Fruit fly (Drosophila melanogaster) whole organism, wandering third instar larva: ENCODE data around the gene CG2854.
A peak's percentile ranks its signal among the peaks of the same experiment; 100 is the strongest.

Experiments
- Abd-B ChIP-seq: fragments of >200 bp; optimal IDR thresholded peaks from 2 replicates; lab custom pipeline; 2017; ENCODE audit warnings: missing biosample characterization, missing genetic modification characterization
- CG32264 ChIP-seq: fragments of 200-800 bp; sonication (Bioruptor generic); optimal IDR thresholded peaks from 2 replicates; lab custom pipeline; 2016; ENCODE audit warnings: missing biosample characterization, missing genetic modification characterization
- Dfd ChIP-seq: fragments of >200 bp; optimal IDR thresholded peaks from 2 replicates; lab custom pipeline; 2017; ENCODE audit warnings: missing biosample characterization, missing genetic modification characterization
- HLH106 ChIP-seq: fragments of 200-800 bp; optimal IDR thresholded peaks from 3 replicates; lab custom pipeline; 2019; ENCODE audit warnings: missing biosample characterization, mild to moderate bottlenecking, missing genetic modification characterization, moderate library complexity
- foxo ChIP-seq, 2 experiments: fragments of 200-800 bp; sonication (Bioruptor generic); optimal IDR thresholded peaks; 2 replicates in 1 of 2; 3 replicates in 1 of 2; lab custom pipeline; 2016 to 2017; ENCODE audit warnings: missing biosample characterization in 2 of 2, missing genetic modification characterization in 2 of 2
- lola ChIP-seq: fragments of >200 bp; optimal IDR thresholded peaks from 2 replicates; lab custom pipeline; 2017; ENCODE audit warnings: missing biosample characterization, missing genetic modification characterization
- psq ChIP-seq: fragments of 200-800 bp; sonication (Bioruptor generic); optimal IDR thresholded peaks from 3 replicates; lab custom pipeline; 2017; ENCODE audit warnings: missing biosample characterization, mild to moderate bottlenecking, missing genetic modification characterization, moderate library complexity

DNA sequence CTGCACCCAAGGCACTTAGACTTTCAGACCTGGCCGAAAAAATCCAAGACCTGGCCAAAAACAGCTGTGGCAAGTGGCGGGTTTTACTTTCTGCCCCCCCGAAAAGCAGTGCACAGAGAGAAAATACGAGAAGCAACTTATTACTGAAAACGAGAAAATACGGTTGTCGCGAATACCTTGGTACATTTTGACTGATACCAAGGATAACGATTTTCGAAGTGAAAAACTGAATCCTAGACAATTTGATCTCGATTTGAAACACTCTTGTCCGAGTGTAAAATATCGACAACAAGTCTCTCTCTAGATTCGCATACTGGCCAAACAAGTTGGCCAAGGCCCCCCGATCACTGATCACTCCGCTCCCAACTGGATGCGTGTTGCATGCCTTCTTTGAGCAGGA, 32.9 kb downstream of the CG2854 start:
- TF ChIP-seq psq (GFP tag; lab: Kevin White, UChicago) (peak; percentile 68), foxo (GFP tag; optimal IDR thresholded peaks at IDR 0.05; lab: Kevin White, UChicago) (peak in 1 of 2 experiments; percentile 87), Dfd (GFP tag; lab: Kevin White, UChicago) (no peak), HLH106 (peak; percentile 85), CG32264 (GFP tag; lab: Kevin White, UChicago) (peak; percentile 34), lola (no peak), Abd-B (GFP tag; lab: Kevin White, UChicago) (no peak)
